Fruit fly (Drosophila melanogaster) whole organism, adult: ENCODE measurements around the gene beta-Spec.

Source experiments
- CG12768 ChIP-seq: fragments of 200-800 bp; sonication (Bioruptor generic); optimal IDR thresholded peaks from 2 replicates; lab custom pipeline; 2017; ENCODE audit warnings: missing biosample characterization, missing genetic modification characterization, mild to moderate bottlenecking, moderate library complexity, missing genetic modification reagents
- CG14711 ChIP-seq: fragments of 200-800 bp; sonication (Bioruptor generic); optimal IDR thresholded peaks from 2 replicates; lab custom pipeline; 2018; ENCODE audit warnings: missing biosample characterization, mild to moderate bottlenecking, missing genetic modification characterization, moderate library complexity
- CG1620 ChIP-seq: fragments of 200-800 bp; sonication (Bioruptor generic); optimal IDR thresholded peaks from 2 replicates; lab custom pipeline; 2016; ENCODE audit warnings: missing biosample characterization, missing genetic modification characterization
- CG33017 ChIP-seq: fragments of 200-800 bp; sonication (Bioruptor generic); optimal IDR thresholded peaks from 2 replicates; lab custom pipeline; 2018; ENCODE audit warnings: missing biosample characterization, mild to moderate bottlenecking, missing genetic modification characterization, moderate library complexity
- CG5204 ChIP-seq: fragments of 200-800 bp; sonication (Bioruptor generic); optimal IDR thresholded peaks from 2 replicates; lab custom pipeline; 2016; ENCODE audit warnings: missing biosample characterization, missing genetic modification characterization
- CG7045 ChIP-seq: fragments of 200-800 bp; sonication (Bioruptor generic); optimal IDR thresholded peaks from 2 replicates; lab custom pipeline; 2017; ENCODE audit warnings: missing biosample characterization, mild to moderate bottlenecking, missing genetic modification characterization
- Clk ChIP-seq: fragments of 200-800 bp; sonication (Bioruptor generic); optimal IDR thresholded peaks from 2 replicates; lab custom pipeline; 2017; ENCODE audit warnings: missing biosample characterization, missing genetic modification characterization
- Crg-1 ChIP-seq: fragments of 200-800 bp; sonication (Bioruptor generic); optimal IDR thresholded peaks from 2 replicates; lab custom pipeline; 2016; ENCODE audit warnings: missing biosample characterization, missing genetic modification characterization
- Hr96 ChIP-seq: fragments of 200-800 bp; sonication (Bioruptor generic); optimal IDR thresholded peaks from 2 replicates; lab custom pipeline; 2016; ENCODE audit warnings: missing biosample characterization, missing genetic modification characterization
- bab1 ChIP-seq: fragments of 200-800 bp; sonication (Bioruptor generic); optimal IDR thresholded peaks from 3 replicates; lab custom pipeline; 2019; ENCODE audit warnings: missing biosample characterization, mild to moderate bottlenecking, missing genetic modification characterization, moderate library complexity
- kay ChIP-seq: fragments of 200-800 bp; sonication (Bioruptor generic); peaks from one replicate; lab custom pipeline; 2016; ENCODE audit warnings: missing biosample characterization, missing genetic modification characterization, borderline replicate concordance
- ovo ChIP-seq: fragments of 200-800 bp; sonication (Bioruptor generic); optimal IDR thresholded peaks from 2 replicates; lab custom pipeline; 2016; ENCODE audit warnings: missing biosample characterization, missing genetic modification characterization
- toe ChIP-seq: fragments of 200-800 bp; sonication (Bioruptor generic); optimal IDR thresholded peaks from 2 replicates; lab custom pipeline; 2016; ENCODE audit warnings: missing biosample characterization, missing genetic modification characterization

dm6 chrX:17636001-17636400 is 21.2 kb upstream of the beta-Spec start, which contains the start of the genes CG8289 and CG5800:
- TF ChIP-seq Crg-1 (no peak), kay (GFP tag; lab: Kevin White, UChicago) (no peak), CG5204 (GFP tag; lab: Kevin White, UChicago) (no peak), Clk (no peak), bab1 (GFP tag; lab: Kevin White, UChicago) (peak; percentile 62), Hr96 (GFP tag; lab: Kevin White, UChicago) (no peak), CG12768 (GFP tag; lab: Kevin White, UChicago) (no peak), ovo (GFP tag; lab: Kevin White, UChicago) (no peak), CG14711 (tag; lab: Kevin White, UChicago) (peak; percentile 57), CG33017 (tag; lab: Kevin White, UChicago) (peak; percentile 45), toe (GFP tag; lab: Kevin White, UChicago) (no peak), CG7045 (GFP tag; lab: Kevin White, UChicago) (no peak), CG1620 (GFP tag; lab: Kevin White, UChicago) (no peak)
